Fruit fly (Drosophila melanogaster) whole organism, embryonic: ENCODE data around the gene TbCMF46.

ENCODE experiments used
- Atf6 ChIP-seq: fragments of 200-800 bp; sonication (Bioruptor generic); IDR thresholded peaks from 2 replicates; pipeline ENCODE4 v1.3.6; 2022; ENCODE audit warnings: missing biosample characterization, missing genetic modification characterization
- CG10959 ChIP-seq: fragments of 200-800 bp; sonication (Bioruptor generic); IDR thresholded peaks from 2 replicates; pipeline ENCODE4 v1.3.6; 2022; ENCODE audit warnings: missing biosample characterization, missing genetic modification characterization
- CG12071 ChIP-seq: fragments of 200-800 bp; sonication (Bioruptor generic); optimal IDR thresholded peaks from 3 replicates; lab custom pipeline; 2018; ENCODE audit warnings: missing biosample characterization, mild to moderate bottlenecking, missing genetic modification characterization
- CG12299 ChIP-seq: fragments of 200-800 bp; sonication (Bioruptor generic); optimal IDR thresholded peaks from 2 replicates; lab custom pipeline; 2018; ENCODE audit warnings: missing biosample characterization, mild to moderate bottlenecking, missing genetic modification characterization
- CG1233 ChIP-seq: fragments of 200-800 bp; sonication (Bioruptor generic); optimal IDR thresholded peaks from 4 replicates; lab custom pipeline; 2018; ENCODE audit warnings: missing biosample characterization, mild to moderate bottlenecking, missing genetic modification characterization
- CG13775 ChIP-seq: fragments of 200-800 bp; sonication (Bioruptor generic); optimal IDR thresholded peaks from 3 replicates; lab custom pipeline; 2017; ENCODE audit warnings: missing biosample characterization, mild to moderate bottlenecking, missing genetic modification characterization
- CG14860 ChIP-seq: fragments of 200-800 bp; sonication (Bioruptor generic); IDR thresholded peaks from 3 replicates; pipeline ENCODE4 v1.3.6; 2022; ENCODE audit warnings: missing biosample characterization, missing genetic modification characterization; ENCODE audit not compliant: partially characterized antibody
- CG16815 ChIP-seq: fragments of 200-800 bp; sonication (Bioruptor generic); optimal IDR thresholded peaks from 3 replicates; lab custom pipeline; 2017; ENCODE audit warnings: missing biosample characterization, mild to moderate bottlenecking, missing genetic modification characterization
- CG17361 ChIP-seq: fragments of 200-800 bp; sonication (Bioruptor generic); IDR thresholded peaks from 3 replicates; pipeline ENCODE4 v1.3.6; 2022; ENCODE audit warnings: missing biosample characterization, missing genetic modification characterization
- CG17385 ChIP-seq: fragments of 200-800 bp; sonication (Bioruptor generic); optimal IDR thresholded peaks from 3 replicates; lab custom pipeline; 2018; ENCODE audit warnings: missing biosample characterization, mild to moderate bottlenecking, missing genetic modification characterization
- CG17912 ChIP-seq: fragments of 200-800 bp; sonication (Bioruptor generic); optimal IDR thresholded peaks from 2 replicates; lab custom pipeline; 2018; ENCODE audit warnings: missing biosample characterization, mild to moderate bottlenecking, missing genetic modification characterization
- CG1792 ChIP-seq: fragments of 200-800 bp; sonication (Bioruptor generic); optimal IDR thresholded peaks from 2 replicates; lab custom pipeline; 2016; ENCODE audit warnings: missing biosample characterization, missing genetic modification characterization
- CG2199 ChIP-seq: fragments of 200-800 bp; sonication (Bioruptor generic); IDR thresholded peaks from 3 replicates; pipeline ENCODE4 v1.3.6; 2022; ENCODE audit warnings: missing biosample characterization, missing genetic modification characterization
- CG30020 ChIP-seq: fragments of 200-800 bp; optimal IDR thresholded peaks from 2 replicates; lab custom pipeline; 2019; ENCODE audit warnings: missing biosample characterization, mild to moderate bottlenecking, missing genetic modification characterization, moderate library complexity
- CG31224 ChIP-seq: fragments of 200-800 bp; sonication (Bioruptor generic); IDR thresholded peaks from 2 replicates; pipeline ENCODE4 v1.3.6; 2022; ENCODE audit warnings: missing biosample characterization, missing genetic modification characterization
- CG31388 ChIP-seq: fragments of 200-800 bp; sonication (Bioruptor generic); optimal IDR thresholded peaks from 2 replicates; lab custom pipeline; 2016; ENCODE audit warnings: missing biosample characterization, missing genetic modification characterization
- CG34376 ChIP-seq: fragments of 200-800 bp; sonication (Bioruptor generic); optimal IDR thresholded peaks from 2 replicates; lab custom pipeline; 2018; ENCODE audit warnings: missing biosample characterization, mild to moderate bottlenecking, missing genetic modification characterization
- CG4617 ChIP-seq: fragments of 200-800 bp; sonication (Bioruptor generic); optimal IDR thresholded peaks from 3 replicates; lab custom pipeline; 2016; ENCODE audit warnings: missing biosample characterization, missing genetic modification characterization, borderline replicate concordance
- CG4820 ChIP-seq: fragments of 200-800 bp; sonication (Bioruptor generic); optimal IDR thresholded peaks from 3 replicates; lab custom pipeline; 2016; ENCODE audit warnings: missing biosample characterization, missing genetic modification characterization
- CG6272 ChIP-seq: fragments of 200-800 bp; sonication (Bioruptor generic); IDR thresholded peaks from 2 replicates; pipeline ENCODE4 v1.3.6; 2022; ENCODE audit warnings: missing biosample characterization, missing genetic modification characterization
- CG6813 ChIP-seq: fragments of 200-800 bp; sonication (Bioruptor generic); optimal IDR thresholded peaks from 2 replicates; lab custom pipeline; 2017; ENCODE audit warnings: missing biosample characterization, missing genetic modification characterization, mild to moderate bottlenecking, moderate library complexity, missing genetic modification reagents
- CG9609 ChIP-seq: fragments of 200-800 bp; sonication (Bioruptor generic); optimal IDR thresholded peaks from 3 replicates; lab custom pipeline; 2016; ENCODE audit warnings: missing biosample characterization, missing genetic modification characterization
- CG9876 ChIP-seq: fragments of 200-800 bp; sonication (Bioruptor generic); optimal IDR thresholded peaks from 2 replicates; lab custom pipeline; 2016; ENCODE audit warnings: missing biosample characterization, missing genetic modification characterization
- CHES-1-like ChIP-seq: fragments of 200-800 bp; sonication (Bioruptor generic); optimal IDR thresholded peaks from 2 replicates; lab custom pipeline; 2016; ENCODE audit warnings: missing biosample characterization, missing genetic modification characterization
- Dref ChIP-seq: fragments of 200-800 bp; sonication (Bioruptor generic); IDR thresholded peaks from 2 replicates; pipeline ENCODE4 v1.3.6; 2022; ENCODE audit warnings: missing biosample characterization, missing genetic modification characterization
- Drgx ChIP-seq: fragments of 200-800 bp; sonication (Bioruptor generic); IDR thresholded peaks from 2 replicates; pipeline ENCODE4 v1.3.6; 2022; ENCODE audit warnings: missing biosample characterization, missing genetic modification characterization
- ERR ChIP-seq: fragments of 200-800 bp; sonication (Bioruptor generic); optimal IDR thresholded peaks from 2 replicates; lab custom pipeline; 2016; ENCODE audit warnings: missing biosample characterization, missing genetic modification characterization
- Fer2 ChIP-seq: fragments of 200-800 bp; sonication (Bioruptor generic); optimal IDR thresholded peaks from 2 replicates; lab custom pipeline; 2018; ENCODE audit warnings: missing biosample characterization, mild to moderate bottlenecking, missing genetic modification characterization, moderate library complexity
- Hand ChIP-seq: fragments of 200-800 bp; sonication (Bioruptor generic); optimal IDR thresholded peaks from 2 replicates; lab custom pipeline; 2017; ENCODE audit warnings: mild to moderate bottlenecking, missing biosample characterization, missing genetic modification reagents, missing genetic modification characterization
- Lpt ChIP-seq: fragments of >200 bp; optimal IDR thresholded peaks from 2 replicates; lab custom pipeline; 2018; ENCODE audit warnings: missing biosample characterization, missing genetic modification characterization
- Max ChIP-seq: fragments of 200-800 bp; sonication (Bioruptor generic); optimal IDR thresholded peaks from 2 replicates; lab custom pipeline; 2016; ENCODE audit warnings: missing biosample characterization, mild to moderate bottlenecking, missing genetic modification characterization
- NC2α ChIP-seq: fragments of 200-800 bp; sonication (Bioruptor generic); optimal IDR thresholded peaks from 2 replicates; lab custom pipeline; 2016; ENCODE audit warnings: missing biosample characterization, missing genetic modification characterization
- NC2β ChIP-seq: fragments of 200-800 bp; sonication (Bioruptor generic); optimal IDR thresholded peaks from 2 replicates; lab custom pipeline; 2016; ENCODE audit warnings: missing biosample characterization, missing genetic modification characterization
- NK7.1 ChIP-seq: fragments of 200-800 bp; sonication (Bioruptor generic); optimal IDR thresholded peaks from 3 replicates; lab custom pipeline; 2016; ENCODE audit warnings: missing biosample characterization, missing genetic modification characterization
- Neu2 ChIP-seq: fragments of 200-800 bp; sonication (Bioruptor generic); optimal IDR thresholded peaks from 3 replicates; lab custom pipeline; 2016; ENCODE audit warnings: missing biosample characterization, missing genetic modification characterization, borderline replicate concordance
- Tbp ChIP-seq: fragments of >200 bp; optimal IDR thresholded peaks from 2 replicates; lab custom pipeline; 2018; ENCODE audit warnings: missing biosample characterization, missing genetic modification characterization
- Vsx1 ChIP-seq: fragments of 200-800 bp; sonication (Bioruptor generic); optimal IDR thresholded peaks from 2 replicates; lab custom pipeline; 2017; ENCODE audit warnings: missing biosample characterization, mild to moderate bottlenecking, missing genetic modification characterization, missing genetic modification reagents
- ab ChIP-seq: fragments of 200-800 bp; sonication (Bioruptor generic); optimal IDR thresholded peaks from 2 replicates; lab custom pipeline; 2016; ENCODE audit warnings: missing biosample characterization, missing genetic modification characterization
- chn ChIP-seq: fragments of 200-800 bp; sonication (Bioruptor generic); optimal IDR thresholded peaks from 2 replicates; lab custom pipeline; 2016; ENCODE audit warnings: missing biosample characterization, missing genetic modification characterization
- crc ChIP-seq: fragments of 200-800 bp; sonication (Bioruptor generic); optimal IDR thresholded peaks from 2 replicates; lab custom pipeline; 2016; ENCODE audit warnings: missing biosample characterization, missing genetic modification characterization
- crp ChIP-seq, 2 experiments: fragments of 200-800 bp; sonication (Bioruptor generic); optimal IDR thresholded peaks; 2 replicates in 1 of 2; 3 replicates in 1 of 2; lab custom pipeline; 2017; ENCODE audit warnings: missing biosample characterization in 2 of 2, missing genetic modification characterization in 2 of 2, mild to moderate bottlenecking in 1 of 2, moderate library complexity in 1 of 2
- dysf ChIP-seq: fragments of 200-800 bp; sonication (Bioruptor generic); IDR thresholded peaks from 3 replicates; pipeline ENCODE4 v1.3.6; 2022; ENCODE audit warnings: missing biosample characterization, missing genetic modification characterization
- esg ChIP-seq: fragments of 200-800 bp; sonication (Bioruptor generic); conservative IDR thresholded peaks from 2 replicates; pipeline ENCODE4 v1.3.6; 2022; ENCODE audit warnings: missing biosample characterization, missing genetic modification characterization
- grau ChIP-seq: fragments of 200-800 bp; optimal IDR thresholded peaks from 3 replicates; lab custom pipeline; 2019; ENCODE audit warnings: missing biosample characterization, mild to moderate bottlenecking, missing genetic modification characterization, moderate library complexity
- hb ChIP-seq: fragments of 200-800 bp; sonication (Bioruptor generic); IDR thresholded peaks from 3 replicates; pipeline ENCODE4 v1.3.6; 2022; ENCODE audit warnings: missing biosample characterization, missing genetic modification characterization; ENCODE audit not compliant: partially characterized antibody
- hth ChIP-seq: fragments of >200 bp; optimal IDR thresholded peaks from 2 replicates; lab custom pipeline; 2017; ENCODE audit warnings: inconsistent platforms
- mld ChIP-seq: fragments of 200-800 bp; sonication (Bioruptor generic); IDR thresholded peaks from 3 replicates; pipeline ENCODE4 v1.3.6; 2022; ENCODE audit warnings: missing biosample characterization, missing genetic modification characterization; ENCODE audit not compliant: partially characterized antibody
- pros ChIP-seq: fragments of 200-800 bp; sonication (Bioruptor generic); optimal IDR thresholded peaks from 3 replicates; lab custom pipeline; 2019; ENCODE audit warnings: missing biosample characterization, mild to moderate bottlenecking, missing genetic modification characterization, moderate library complexity
- repo ChIP-seq: fragments of 200-800 bp; sonication (Bioruptor generic); optimal IDR thresholded peaks from 2 replicates; lab custom pipeline; 2016; ENCODE audit warnings: missing biosample characterization, missing genetic modification characterization
- rib ChIP-seq: fragments of 200-800 bp; sonication (Bioruptor generic); IDR thresholded peaks from 2 replicates; pipeline ENCODE4 v1.3.6; 2022; ENCODE audit warnings: missing biosample characterization, missing genetic modification characterization
- vfl ChIP-seq: fragments of 200-800 bp; sonication (Bioruptor generic); optimal IDR thresholded peaks from 2 replicates; lab custom pipeline; 2016; ENCODE audit warnings: missing biosample characterization, missing genetic modification characterization
- z ChIP-seq: fragments of 200-800 bp; sonication (Bioruptor generic); IDR thresholded peaks from 3 replicates; pipeline ENCODE4 v1.3.6; 2022; ENCODE audit warnings: missing biosample characterization, missing genetic modification characterization

Gene TbCMF46

DNA sequence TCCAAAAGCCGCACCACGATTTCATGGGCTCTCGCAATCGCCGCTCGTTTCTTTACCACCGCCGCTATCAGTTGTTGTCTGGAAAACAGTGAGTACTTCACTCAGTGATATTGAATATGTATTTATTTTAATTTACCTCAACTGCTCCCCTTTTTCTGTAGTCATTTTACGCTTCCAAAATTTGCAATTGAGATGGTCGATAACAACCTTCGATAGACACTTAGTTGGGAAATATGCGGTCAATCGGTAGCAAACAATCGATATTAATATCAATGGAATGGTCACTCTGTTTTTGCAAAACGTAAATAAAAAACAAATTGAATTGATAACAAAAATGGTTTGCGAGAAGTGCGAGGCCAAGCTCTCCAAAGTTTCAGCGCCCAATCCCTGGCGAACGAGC lies 34.1 kb downstream of the TbCMF46 start, which contains the start of the genes CG34183 and CG4537 (continued):
- TF ChIP-seq mld (GFP tag; lab: Robert Waterston, UW) (peak; percentile 60; the same call in 2 of the 3 replicates), crp (GFP tag; optimal IDR thresholded peaks at IDR 0.05; lab: Kevin White, UChicago) (peak in 1 of 2 experiments; percentile 30), Drgx (GFP tag; lab: Robert Waterston, UW) (no peak), CG16815 (GFP tag; lab: Kevin White, UChicago) (no peak), CG10959 (GFP tag; lab: Robert Waterston, UW) (no peak), Vsx1 (GFP tag; lab: Kevin White, UChicago) (no peak), CG31224 (GFP tag; lab: Robert Waterston, UW) (no peak), CG1792 (GFP tag; lab: Kevin White, UChicago) (no peak), CG13775 (GFP tag; lab: Kevin White, UChicago) (no peak), ab (GFP tag; lab: Kevin White, UChicago) (no peak), Max (GFP tag; lab: Kevin White, UChicago) (no peak), rib (GFP tag; lab: Robert Waterston, UW) (0 out of 2 replicates have a peak, but pooled peaks have one; percentile 31), CHES-1-like (GFP tag; lab: Kevin White, UChicago) (peak; percentile 57), grau (tag; lab: Kevin White, UChicago) (no peak), CG17912 (GFP tag; lab: Kevin White, UChicago) (no peak), NC2α (GFP tag; lab: Kevin White, UChicago) (no peak), hb (GFP tag; lab: Robert Waterston, UW) (peak; percentile 78; the same call in 2 of the 3 replicates), CG4617 (GFP tag; lab: Kevin White, UChicago) (peak; percentile 36), CG6813 (GFP tag; lab: Kevin White, UChicago) (no peak), NC2β (peak; percentile 2), CG9876 (no peak), Tbp (GFP tag; lab: Kevin White, UChicago) (no peak), repo (no peak), crc (GFP tag; lab: Kevin White, UChicago) (no peak), pros (no peak), Hand (GFP tag; lab: Kevin White, UChicago) (no peak), CG1233 (no peak), CG17385 (no peak), CG30020 (tag; lab: Kevin White, UChicago) (peak; percentile 4), Atf6 (no peak), ERR (GFP tag; lab: Kevin White, UChicago) (no peak), CG14860 (GFP tag; lab: Robert Waterston, UW) (peak; percentile 86), CG2199 (GFP tag; lab: Robert Waterston, UW) (no peak), z (no peak), chn (no peak), dysf (no peak), vfl (GFP tag; lab: Kevin White, UChicago) (no peak), Fer2 (tag; lab: Kevin White, UChicago) (no peak), CG6272 (GFP tag; lab: Robert Waterston, UW) (no peak), CG12071 (GFP tag; lab: Kevin White, UChicago) (no peak), Dref (GFP tag; lab: Robert Waterston, UW) (peak; percentile 97), CG17361 (no peak), Neu2 (GFP tag; lab: Kevin White, UChicago) (no peak), CG31388 (no peak), Lpt (GFP tag; lab: Kevin White, UChicago) (no peak), hth (lab: Kevin White, UChicago) (no peak), CG9609 (no peak), CG4820 (GFP tag; lab: Kevin White, UChicago) (no peak), CG34376 (GFP tag; lab: Kevin White, UChicago) (peak; percentile 6), CG12299 (tag; lab: Kevin White, UChicago) (no peak), esg (GFP tag; lab: Robert Waterston, UW) (no peak), NK7.1 (no peak)
